Worm (Caenorhabditis elegans) whole organism, L3 larva: ENCODE results near the gene Y17G7B.17.

Experiments
- R02D3.7 ChIP-seq: fragments of 150-350 bp; optimal IDR thresholded peaks from 2 replicates; lab custom pipeline; 2014; ENCODE audit warnings: missing biosample characterization, missing genetic modification characterization
- ZK546.5 ChIP-seq: sonication (generic microtip); optimal IDR thresholded peaks from 2 replicates; lab custom pipeline; 2017; ENCODE audit warnings: missing biosample characterization, missing genetic modification characterization
- ama-1 ChIP-seq: fragments of 150-350 bp; optimal IDR thresholded peaks from 2 replicates; lab custom pipeline; 2018
- ceh-16 ChIP-seq: sonication (generic microtip); optimal IDR thresholded peaks from 2 replicates; lab custom pipeline; 2017; ENCODE audit warnings: missing biosample characterization, missing genetic modification characterization
- ceh-28 ChIP-seq: fragments of 150-350 bp; optimal IDR thresholded peaks from 2 replicates; lab custom pipeline; 2014; ENCODE audit warnings: missing biosample characterization, missing genetic modification reagents, missing genetic modification characterization
- ceh-82 ChIP-seq: fragments of 150-350 bp; optimal IDR thresholded peaks from 2 replicates; lab custom pipeline; 2014; ENCODE audit warnings: missing biosample characterization, missing genetic modification characterization
- daf-12 ChIP-seq: fragments of 150-350 bp; optimal IDR thresholded peaks from 2 replicates; lab custom pipeline; 2014; ENCODE audit warnings: missing biosample characterization, missing genetic modification reagents, missing genetic modification characterization
- egl-27 ChIP-seq: sonication (generic microtip); optimal IDR thresholded peaks from 4 replicates; lab custom pipeline; 2017; ENCODE audit warnings: missing biosample characterization, missing genetic modification reagents, missing genetic modification characterization
- egl-5 ChIP-seq: fragments of 150-350 bp; optimal IDR thresholded peaks from 2 replicates; lab custom pipeline; 2017; ENCODE audit warnings: missing biosample characterization, missing genetic modification reagents, missing genetic modification characterization, inconsistent platforms
- elt-1 ChIP-seq: fragments of 150-350 bp; optimal IDR thresholded peaks from 2 replicates; lab custom pipeline; 2014; ENCODE audit warnings: missing biosample characterization, missing genetic modification characterization
- elt-2 ChIP-seq: sonication (generic microtip); optimal IDR thresholded peaks from 2 replicates; lab custom pipeline; 2016; ENCODE audit warnings: missing genetic modification reagents, mild to moderate bottlenecking, missing genetic modification characterization, missing compliant biosample characterization
- eor-1 ChIP-seq, 2 experiments: fragments of 150-350 bp; optimal IDR thresholded peaks; 2 replicates each; lab custom pipeline; 2014 to 2018; ENCODE audit warnings: missing biosample characterization in 2 of 2, missing genetic modification characterization in 2 of 2
- fkh-10 ChIP-seq: sonication (generic microtip); optimal IDR thresholded peaks from 2 replicates; lab custom pipeline; 2017; ENCODE audit warnings: missing biosample characterization, missing genetic modification reagents, missing genetic modification characterization
- fkh-2 ChIP-seq: fragments of 150-350 bp; optimal IDR thresholded peaks from 2 replicates; lab custom pipeline; 2014; ENCODE audit warnings: missing biosample characterization, missing genetic modification reagents, missing genetic modification characterization
- fos-1 ChIP-seq: fragments of 150-350 bp; optimal IDR thresholded peaks from 2 replicates; lab custom pipeline; 2014; ENCODE audit warnings: missing biosample characterization, missing genetic modification characterization
- hmg-11 ChIP-seq: sonication (generic microtip); optimal IDR thresholded peaks from 2 replicates; lab custom pipeline; 2016; ENCODE audit warnings: missing genetic modification characterization, missing compliant biosample characterization
- jun-1 ChIP-seq: fragments of 150-350 bp; optimal IDR thresholded peaks from 2 replicates; lab custom pipeline; 2014; ENCODE audit warnings: missing biosample characterization, missing genetic modification reagents, missing genetic modification characterization
- lin-15B ChIP-seq: fragments of 150-350 bp; optimal IDR thresholded peaks from 2 replicates; lab custom pipeline; 2014; ENCODE audit warnings: missing biosample characterization, missing genetic modification characterization
- lin-39 ChIP-seq: fragments of 150-350 bp; optimal IDR thresholded peaks from 2 replicates; lab custom pipeline; 2018; ENCODE audit warnings: missing biosample characterization, missing genetic modification reagents, missing genetic modification characterization
- lsy-12 ChIP-seq: sonication (generic microtip); optimal IDR thresholded peaks from 2 replicates; lab custom pipeline; 2016; ENCODE audit warnings: mild to moderate bottlenecking, missing genetic modification characterization, missing compliant biosample characterization
- mml-1 ChIP-seq: fragments of 150-350 bp; sonication (generic microtip); optimal IDR thresholded peaks from 3 replicates; lab custom pipeline; 2014; ENCODE audit warnings: missing biosample characterization, missing genetic modification characterization
- nfya-1 ChIP-seq: sonication (generic microtip); optimal IDR thresholded peaks from 2 replicates; lab custom pipeline; 2017; ENCODE audit warnings: missing genetic modification characterization, mild to moderate bottlenecking, missing compliant biosample characterization, antibody characterized with exemption, moderate library complexity; ENCODE audit not compliant: insufficient read depth
- nhr-11 ChIP-seq: fragments of 150-350 bp; optimal IDR thresholded peaks from 2 replicates; lab custom pipeline; 2014; ENCODE audit warnings: missing biosample characterization, missing genetic modification characterization
- nhr-23 ChIP-seq: fragments of 150-350 bp; optimal IDR thresholded peaks from 2 replicates; lab custom pipeline; 2014; ENCODE audit warnings: missing biosample characterization, missing genetic modification reagents, missing genetic modification characterization
- nhr-237 ChIP-seq: fragments of 150-350 bp; optimal IDR thresholded peaks from 2 replicates; lab custom pipeline; 2014; ENCODE audit warnings: missing biosample characterization, missing genetic modification characterization
- nhr-25 ChIP-seq: sonication (generic microtip); optimal IDR thresholded peaks from 2 replicates; lab custom pipeline; 2017; ENCODE audit warnings: missing biosample characterization, missing genetic modification characterization
- nhr-28 ChIP-seq: fragments of 150-350 bp; optimal IDR thresholded peaks from 2 replicates; lab custom pipeline; 2014; ENCODE audit warnings: missing biosample characterization, missing genetic modification characterization
- nhr-43 ChIP-seq: sonication (generic microtip); optimal IDR thresholded peaks from 2 replicates; lab custom pipeline; 2016; ENCODE audit warnings: mild to moderate bottlenecking, missing genetic modification characterization, missing compliant biosample characterization; ENCODE audit not compliant: poor library complexity, severe bottlenecking
- nhr-67 ChIP-seq: fragments of 150-350 bp; optimal IDR thresholded peaks from 2 replicates; lab custom pipeline; 2014; ENCODE audit warnings: missing biosample characterization, missing genetic modification characterization
- nhr-76 ChIP-seq: fragments of 150-350 bp; sonication (generic microtip); optimal IDR thresholded peaks from 5 replicates; lab custom pipeline; 2014; ENCODE audit warnings: missing biosample characterization, missing genetic modification characterization
- nhr-77 ChIP-seq: fragments of 150-350 bp; optimal IDR thresholded peaks from 2 replicates; lab custom pipeline; 2014; ENCODE audit warnings: missing biosample characterization, missing genetic modification characterization
- pha-4 ChIP-seq: fragments of 150-350 bp; optimal IDR thresholded peaks from 2 replicates; lab custom pipeline; 2014; ENCODE audit warnings: missing biosample characterization, missing genetic modification reagents, missing genetic modification characterization
- pqm-1 ChIP-seq: fragments of 150-350 bp; optimal IDR thresholded peaks from 2 replicates; lab custom pipeline; 2017; ENCODE audit warnings: missing biosample characterization, missing genetic modification characterization, inconsistent platforms
- skn-1 ChIP-seq: fragments of 150-350 bp; optimal IDR thresholded peaks from 2 replicates; lab custom pipeline; 2014; ENCODE audit warnings: missing biosample characterization, missing genetic modification characterization
- snpc-4 ChIP-seq: fragments of 150-350 bp; optimal IDR thresholded peaks from 2 replicates; lab custom pipeline; 2014; ENCODE audit warnings: missing biosample characterization, missing genetic modification characterization
- tbx-2 ChIP-seq: sonication (generic microtip); optimal IDR thresholded peaks from 2 replicates; lab custom pipeline; 2016; ENCODE audit warnings: mild to moderate bottlenecking, missing genetic modification characterization, missing compliant biosample characterization
- zag-1 ChIP-seq: fragments of 150-350 bp; optimal IDR thresholded peaks from 2 replicates; lab custom pipeline; 2014; ENCODE audit warnings: missing biosample characterization, missing genetic modification characterization
- ztf-11 ChIP-seq: fragments of 150-350 bp; optimal IDR thresholded peaks from 2 replicates; lab custom pipeline; 2014; ENCODE audit warnings: missing biosample characterization, missing genetic modification characterization
- ztf-4 ChIP-seq: fragments of 150-350 bp; optimal IDR thresholded peaks from 2 replicates; lab custom pipeline; 2014; ENCODE audit warnings: missing biosample characterization, missing genetic modification characterization

Gene Y17G7B.17

DNA sequence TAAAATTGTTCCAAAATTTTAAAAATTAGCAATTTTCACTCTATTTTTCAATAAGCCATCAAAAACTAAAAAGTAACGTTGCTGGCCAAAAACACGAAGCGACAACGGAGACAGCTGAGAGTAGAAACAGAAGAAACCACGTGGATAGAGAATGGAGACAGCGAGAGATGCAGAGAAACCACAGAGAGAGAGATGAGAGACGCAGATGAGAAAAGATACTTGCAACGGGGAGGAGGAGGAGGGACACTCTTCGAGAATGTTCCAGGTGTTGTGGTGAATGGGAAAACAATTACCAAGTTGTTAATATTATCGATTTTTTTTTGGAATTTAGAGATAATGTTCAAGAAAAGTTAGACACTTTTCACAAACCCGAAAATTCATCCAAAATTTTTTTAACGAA is 2.6 kb upstream of the Y17G7B.17 start (continued):
- TF ChIP-seq snpc-4 (tag; lab: Kevin White, UChicago) (peak; percentile 80), skn-1 (tag; lab: Kevin White, UChicago) (peak; percentile 61), ceh-16 (no peak), ztf-11 (tag; lab: Kevin White, UChicago) (no peak), nhr-11 (tag; lab: Kevin White, UChicago) (peak; percentile 20), eor-1 (tag; optimal IDR thresholded peaks at IDR 0.05; lab: Kevin White, UChicago) (peak in 1 of 2 experiments; percentile 50), nhr-77 (tag; lab: Kevin White, UChicago) (peak; percentile 72), nfya-1 (tag; lab: Kevin White, UChicago) (peak; percentile 96), nhr-67 (tag; lab: Kevin White, UChicago) (no peak), lin-39 (tag; lab: Kevin White, UChicago) (peak; percentile 66), nhr-43 (tag; lab: Kevin White, UChicago) (peak; percentile 67), pqm-1 (tag; lab: Kevin White, UChicago) (peak; percentile 72), hmg-11 (tag; lab: Kevin White, UChicago) (peak; percentile 98), fos-1 (tag; lab: Kevin White, UChicago) (peak; percentile 22), nhr-23 (tag; lab: Kevin White, UChicago) (peak; percentile 91), nhr-25 (tag; lab: Kevin White, UChicago) (peak; percentile 97), nhr-237 (tag; lab: Kevin White, UChicago) (no peak), egl-5 (tag; lab: Kevin White, UChicago) (peak; percentile 90)

DNA sequence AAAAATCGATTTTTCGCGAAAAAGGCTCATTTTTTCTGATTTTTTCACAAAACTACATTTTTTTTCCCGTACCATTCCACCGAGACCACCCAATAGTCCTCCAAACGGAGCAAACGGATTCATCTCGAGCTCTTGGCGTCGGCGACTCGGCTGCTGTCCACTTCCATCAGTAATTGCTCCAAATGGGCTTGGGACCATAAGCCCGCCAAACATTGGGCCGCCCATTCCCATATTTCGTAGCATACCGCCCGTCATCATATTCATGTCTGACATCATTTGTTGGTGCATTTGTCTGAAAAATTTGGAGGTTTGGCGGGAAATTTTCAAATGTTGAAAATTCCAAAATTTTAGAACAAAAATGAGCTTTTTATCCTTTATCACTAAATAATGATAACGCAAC is 1.1 kb downstream of the Y17G7B.17 start:
- TF ChIP-seq ama-1 (lab: Kevin White, UChicago) (no peak), lin-15B (tag; lab: Kevin White, UChicago) (no peak), nhr-11 (tag; lab: Kevin White, UChicago) (no peak), zag-1 (no peak), ceh-82 (tag; lab: Kevin White, UChicago) (no peak), snpc-4 (tag; lab: Kevin White, UChicago) (no peak), nhr-28 (tag; lab: Kevin White, UChicago) (no peak), ZK546.5 (tag; lab: Kevin White, UChicago) (no peak), egl-5 (tag; lab: Kevin White, UChicago) (no peak)

ce11 chrII:12095022-12095421 is 4.8 kb downstream of the Y17G7B.17 start:
- TF ChIP-seq R02D3.7 (tag; lab: Kevin White, UChicago): no peak
- TF ChIP-seq nhr-25 (tag; lab: Kevin White, UChicago): peak; percentile 2
- TF ChIP-seq daf-12 (tag; lab: Kevin White, UChicago): no peak
- TF ChIP-seq lsy-12 (tag; lab: Kevin White, UChicago): no peak
- peak; percentile 64 for TF ChIP-seq ama-1 (lab: Kevin White, UChicago)
- no peak for TF ChIP-seq ZK546.5 (tag; lab: Kevin White, UChicago)
- no peak for TF ChIP-seq fos-1 (tag; lab: Kevin White, UChicago)

DNA sequence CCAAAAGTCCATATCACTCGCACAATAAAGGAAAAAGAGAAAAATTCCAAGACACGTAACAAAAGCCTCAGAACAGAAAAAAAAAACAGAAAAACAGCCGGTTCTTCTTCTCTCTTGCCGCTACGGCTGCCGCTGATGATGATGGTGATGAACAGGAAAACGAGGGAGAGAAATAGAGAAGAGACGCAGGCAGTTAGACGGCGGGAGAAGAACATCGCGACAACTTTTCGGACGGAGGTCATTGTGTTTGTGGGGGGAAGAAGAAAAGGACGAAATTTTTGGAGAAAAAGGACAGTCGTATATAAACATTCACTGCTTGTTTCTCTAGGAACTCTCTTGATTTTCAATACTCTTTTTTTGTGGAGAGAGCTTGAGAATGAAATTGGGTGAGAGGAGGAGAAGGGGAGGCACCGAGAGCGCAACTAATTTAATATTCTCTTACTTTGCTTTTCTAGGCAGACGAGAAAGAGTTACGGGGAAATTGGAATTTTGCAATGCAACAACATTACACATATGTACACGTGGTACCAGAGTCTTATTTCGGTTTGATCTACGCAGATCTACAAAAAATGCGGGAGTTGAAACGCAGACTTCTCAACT is 10.1 kb downstream of the Y17G7B.17 start:
- TF ChIP-seq ceh-16: no peak
- TF ChIP-seq lin-15B (tag; lab: Kevin White, UChicago): peak; percentile 33
- TF ChIP-seq fkh-10 (GFP tag; lab: Kevin White, UChicago): peak; percentile 30
- peak; percentile 93 for TF ChIP-seq hmg-11 (tag; lab: Kevin White, UChicago)
- peak; percentile 10 for TF ChIP-seq elt-1 (tag; lab: Kevin White, UChicago)
- TF ChIP-seq skn-1 (tag; lab: Kevin White, UChicago): peak; percentile 27
- peak; percentile 61 for TF ChIP-seq ceh-28 (tag; lab: Kevin White, UChicago)
- peak; percentile 55 for TF ChIP-seq nhr-23 (tag; lab: Kevin White, UChicago)
- TF ChIP-seq fkh-2 (tag; lab: Kevin White, UChicago): no peak
- peak; percentile 25 for TF ChIP-seq ama-1 (lab: Kevin White, UChicago)
- peak; percentile 48 for TF ChIP-seq egl-27 (tag; lab: Kevin White, UChicago)
- TF ChIP-seq nhr-76 (tag; lab: Kevin White, UChicago): no peak
- peak; percentile 75 for TF ChIP-seq nfya-1 (tag; lab: Kevin White, UChicago)
- TF ChIP-seq ztf-4 (tag; lab: Kevin White, UChicago): peak; percentile 43
- no peak for TF ChIP-seq mml-1 (tag; lab: Kevin White, UChicago)
- TF ChIP-seq elt-2: no peak
- peak; percentile 65 for TF ChIP-seq pha-4 (tag; lab: Kevin White, UChicago)
- TF ChIP-seq lin-39 (tag; lab: Kevin White, UChicago): peak; percentile 78
- TF ChIP-seq ZK546.5 (tag; lab: Kevin White, UChicago): no peak
- TF ChIP-seq ceh-82 (tag; lab: Kevin White, UChicago): no peak
- peak; percentile 18 for TF ChIP-seq R02D3.7 (tag; lab: Kevin White, UChicago)
- TF ChIP-seq jun-1 (tag; lab: Kevin White, UChicago): peak; percentile 34
- TF ChIP-seq nhr-25 (tag; lab: Kevin White, UChicago): peak; percentile 81
- peak; percentile 10 for TF ChIP-seq pqm-1 (tag; lab: Kevin White, UChicago)
- TF ChIP-seq tbx-2 (tag; lab: Kevin White, UChicago): no peak
